Fruit fly (Drosophila melanogaster): ENCODE data around the gene Fdx1.

Gene Fdx1

dm6 chr3L:9375130-9375529 is 4.1 kb upstream of the Fdx1 start, which contains the start of gene CG4461:
TSS of gene CG4461 (plus strand) at chr3L:9375430.
- TF ChIP-seq topi (GFP tag; optimal IDR thresholded peaks at IDR 0.05), result no peak
- TF ChIP-seq CG8632 (GFP tag; optimal IDR thresholded peaks at IDR 0.05), result no peak
- TF ChIP-seq salr (GFP tag; optimal IDR thresholded peaks at IDR 0.05), result no peak
- no peak for TF ChIP-seq ss (GFP tag; optimal IDR thresholded peaks at IDR 0.05)
- no peak for TF ChIP-seq Smox (GFP tag; optimal IDR thresholded peaks at IDR 0.05)
- TF ChIP-seq Hr4 (GFP tag; optimal IDR thresholded peaks at IDR 0.05), result no peak
- no peak for TF ChIP-seq Hr38 (GFP tag; optimal IDR thresholded peaks at IDR 0.05)

- TF ChIP-seq CG34406 (GFP tag; optimal IDR thresholded peaks at IDR 0.05), result peak; percentile 79
- peak; percentile 86 for TF ChIP-seq eg (GFP tag; IDR thresholded peaks at IDR 0.05)
- peak; percentile 69 for TF ChIP-seq lz (GFP tag; optimal IDR thresholded peaks at IDR 0.05)
- TF ChIP-seq Hr39 (GFP tag; optimal IDR thresholded peaks at IDR 0.05), result peak; percentile 36
- no peak for TF ChIP-seq Hr38 (GFP tag; optimal IDR thresholded peaks at IDR 0.05)
- TF ChIP-seq pdm3 (GFP tag; optimal IDR thresholded peaks at IDR 0.05), result peak; percentile 72
- peak; percentile 83 for TF ChIP-seq acj6 (GFP tag; optimal IDR thresholded peaks at IDR 0.05)
- peak; percentile 73 for TF ChIP-seq CG4318 (GFP tag; optimal IDR thresholded peaks at IDR 0.05)
- TF ChIP-seq Hr4 (GFP tag; optimal IDR thresholded peaks at IDR 0.05), result peak; percentile 84
- peak; percentile 86 for TF ChIP-seq CG3919 (GFP tag; optimal IDR thresholded peaks at IDR 0.05)
- peak; percentile 53 for TF ChIP-seq CG9139 (GFP tag; optimal IDR thresholded peaks at IDR 0.05)
- peak; percentile 83 for TF ChIP-seq esn (GFP tag; optimal IDR thresholded peaks at IDR 0.05)
- peak; percentile 31 for TF ChIP-seq CG1621 (tag; optimal IDR thresholded peaks at IDR 0.05)
- TF ChIP-seq Eip75B (GFP tag; optimal IDR thresholded peaks at IDR 0.05), result peak; percentile 73
- peak; percentile 49 for TF ChIP-seq dac (GFP tag; optimal IDR thresholded peaks at IDR 0.05)
- TF ChIP-seq Sox15 (GFP tag; optimal IDR thresholded peaks at IDR 0.05), result peak; percentile 7
- TF ChIP-seq fkh (GFP tag; optimal IDR thresholded peaks at IDR 0.05), result peak; percentile 20
- TF ChIP-seq Eip78C (GFP tag), result peak; percentile 94
- peak; percentile 69 for TF ChIP-seq CG10669 (GFP tag; optimal IDR thresholded peaks at IDR 0.05)
- no peak for TF ChIP-seq dsx (GFP tag; optimal IDR thresholded peaks at IDR 0.05; ENCODE audit: poor library complexity, severe bottlenecking)
- TF ChIP-seq CG32006 (GFP tag; optimal IDR thresholded peaks at IDR 0.05), result peak; percentile 89
- peak; percentile 78 for TF ChIP-seq OdsH (GFP tag; optimal IDR thresholded peaks at IDR 0.05)
- TF ChIP-seq CG6808 (GFP tag; optimal IDR thresholded peaks at IDR 0.05), result peak; percentile 72
- TF ChIP-seq CG11902 (GFP tag; optimal IDR thresholded peaks at IDR 0.05), result peak; percentile 39
- peak; percentile 4 for TF ChIP-seq Ets21C (GFP tag; optimal IDR thresholded peaks at IDR 0.05)
- peak; percentile 68 for TF ChIP-seq CG11762 (GFP tag; optimal IDR thresholded peaks at IDR 0.05; ENCODE audit: insufficient read depth)
- peak; percentile 0 for TF ChIP-seq fd85E (GFP tag; optimal IDR thresholded peaks at IDR 0.05)
- TF ChIP-seq achi (GFP tag; optimal IDR thresholded peaks at IDR 0.05), result peak; percentile 83
- peak; percentile 85 for TF ChIP-seq CG6163 (GFP tag; IDR thresholded peaks at IDR 0.05)
- TF ChIP-seq Gug (GFP tag; IDR thresholded peaks at IDR 0.05), result peak; percentile 78
- TF ChIP-seq CG8119 (GFP tag; IDR thresholded peaks at IDR 0.05), result peak; percentile 91
- TF ChIP-seq vri (GFP tag; optimal IDR thresholded peaks at IDR 0.05), result peak; percentile 54
- TF ChIP-seq CG3032 (tag; optimal IDR thresholded peaks at IDR 0.05), result peak; percentile 62
- peak; percentile 82 for TF ChIP-seq svp (GFP tag)
- TF ChIP-seq CG7368 (GFP tag; optimal IDR thresholded peaks at IDR 0.05), result peak; percentile 65
- peak; percentile 69 for TF ChIP-seq Ets96B (tag; optimal IDR thresholded peaks at IDR 0.05)
- TF ChIP-seq topi (GFP tag; optimal IDR thresholded peaks at IDR 0.05), result peak; percentile 81
- peak; percentile 77 for TF ChIP-seq CG8632 (GFP tag; optimal IDR thresholded peaks at IDR 0.05)
- TF ChIP-seq Lpt (GFP tag; optimal IDR thresholded peaks at IDR 0.05), result peak; percentile 62
- peak; percentile 64 for TF ChIP-seq net (GFP tag; optimal IDR thresholded peaks at IDR 0.05)
- peak; percentile 68 for TF ChIP-seq cyc (GFP tag; optimal IDR thresholded peaks at IDR 0.05)
- no peak for TF ChIP-seq ss (GFP tag; optimal IDR thresholded peaks at IDR 0.05)
- TF ChIP-seq CG6854 (GFP tag; optimal IDR thresholded peaks at IDR 0.05), result peak; percentile 18
- peak; percentile 73 for TF ChIP-seq CG11294 (GFP tag; IDR thresholded peaks at IDR 0.05)
- peak; percentile 83 for TF ChIP-seq CG10631 (GFP tag; optimal IDR thresholded peaks at IDR 0.05)
- TF ChIP-seq CG31627 (GFP tag; optimal IDR thresholded peaks at IDR 0.05), result peak; percentile 43
- TF ChIP-seq Smox (GFP tag; optimal IDR thresholded peaks at IDR 0.05), result peak; percentile 84
Observed at dm6 chr3L:9373374-9374004, 2.5 kb upstream of the Fdx1 start.

Measured in whole organism, prepupa.